Worm (Caenorhabditis elegans): Measurements from ENCODE around the gene cpb-2.

cpb-2 gene

DNA sequence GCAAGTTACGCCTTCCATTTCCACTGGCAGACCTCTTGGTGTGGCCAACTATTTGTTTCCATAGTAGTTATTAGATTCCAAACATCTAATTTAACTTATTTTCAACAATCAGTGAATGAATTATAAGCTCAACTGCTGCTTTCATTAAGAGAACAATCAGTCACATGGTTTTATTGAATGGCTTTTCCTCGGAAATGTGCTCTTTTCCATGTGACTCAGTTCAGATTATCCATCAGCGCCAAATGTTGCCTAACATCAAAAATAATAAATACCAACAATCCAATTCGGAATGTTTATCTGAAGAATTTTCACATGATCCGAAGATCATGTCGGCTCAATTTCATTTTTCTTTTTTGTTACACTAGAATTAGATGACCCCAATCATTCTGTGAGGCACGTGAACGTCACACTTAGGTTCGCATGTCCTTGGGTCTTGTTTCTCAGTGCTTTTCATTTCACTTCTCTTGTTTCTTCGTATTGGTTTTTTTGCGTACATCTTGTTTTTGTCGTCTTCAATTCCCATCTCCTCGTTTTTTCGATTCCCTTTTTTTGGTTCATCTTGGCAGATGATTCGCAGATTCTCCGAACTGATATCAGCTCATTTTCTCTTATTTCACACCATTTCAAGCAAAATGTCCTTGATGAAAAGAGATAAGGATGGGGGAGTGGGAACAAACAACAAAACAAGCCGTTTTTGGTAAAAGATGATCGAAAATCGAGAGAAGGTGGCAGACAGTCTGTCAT is 16.3 kb upstream of the cpb-2 start:
- TF ChIP-seq lsy-2 (tag; optimal IDR thresholded peaks at IDR 0.05): peak in 1 of 2 experiments; percentile 37
- peak; percentile 38 for TF ChIP-seq nhr-129 (tag; optimal IDR thresholded peaks at IDR 0.05)
- TF ChIP-seq nhr-77 (tag; optimal IDR thresholded peaks at IDR 0.05): no peak
- TF ChIP-seq nhr-10 (tag; optimal IDR thresholded peaks at IDR 0.05): no peak
- no peak for TF ChIP-seq ama-1 (optimal IDR thresholded peaks at IDR 0.05)
- TF ChIP-seq nhr-6 (tag; optimal IDR thresholded peaks at IDR 0.05): no peak
- TF ChIP-seq sem-4 (tag; optimal IDR thresholded peaks at IDR 0.05): no peak
- TF ChIP-seq elt-1 (tag; optimal IDR thresholded peaks at IDR 0.05): peak; percentile 69
- no peak for TF ChIP-seq nhr-11 (tag; optimal IDR thresholded peaks at IDR 0.05)
- TF ChIP-seq ZK546.5 (tag; optimal IDR thresholded peaks at IDR 0.05): no peak
- TF ChIP-seq fos-1 (tag; optimal IDR thresholded peaks at IDR 0.05): no peak
- TF ChIP-seq nhr-237 (tag; optimal IDR thresholded peaks at IDR 0.05): no peak
- TF ChIP-seq sma-3 (GFP tag; optimal IDR thresholded peaks at IDR 0.05): peak; percentile 37
- no peak for TF ChIP-seq skn-1 (tag; optimal IDR thresholded peaks at IDR 0.05)
- TF ChIP-seq nhr-25 (tag; optimal IDR thresholded peaks at IDR 0.05): peak; percentile 68
- TF ChIP-seq lin-39 (tag; optimal IDR thresholded peaks at IDR 0.05): no peak
- TF ChIP-seq lin-13 (GFP tag; optimal IDR thresholded peaks at IDR 0.05): no peak
- TF ChIP-seq egl-27 (tag; optimal IDR thresholded peaks at IDR 0.05): no peak
- peak; percentile 23 for TF ChIP-seq sma-9 (GFP tag; optimal IDR thresholded peaks at IDR 0.05)
- TF ChIP-seq sma-9 (tag; optimal IDR thresholded peaks at IDR 0.05): no peak
- no peak for TF ChIP-seq unc-55 (GFP tag; optimal IDR thresholded peaks at IDR 0.05)
- TF ChIP-seq ceh-16 (tag; optimal IDR thresholded peaks at IDR 0.05): peak; percentile 61
- peak; percentile 55 for TF ChIP-seq blmp-1 (tag; optimal IDR thresholded peaks at IDR 0.05; ENCODE audit: insufficient read depth)
- peak; percentile 66 for TF ChIP-seq nhr-23 (tag; optimal IDR thresholded peaks at IDR 0.05)
- no peak for TF ChIP-seq nhr-21 (tag; optimal IDR thresholded peaks at IDR 0.05)
- no peak for TF ChIP-seq peb-1 (tag; optimal IDR thresholded peaks at IDR 0.05)
- peak; percentile 36 for TF ChIP-seq C34F6.9 (tag; optimal IDR thresholded peaks at IDR 0.05)

DNA sequence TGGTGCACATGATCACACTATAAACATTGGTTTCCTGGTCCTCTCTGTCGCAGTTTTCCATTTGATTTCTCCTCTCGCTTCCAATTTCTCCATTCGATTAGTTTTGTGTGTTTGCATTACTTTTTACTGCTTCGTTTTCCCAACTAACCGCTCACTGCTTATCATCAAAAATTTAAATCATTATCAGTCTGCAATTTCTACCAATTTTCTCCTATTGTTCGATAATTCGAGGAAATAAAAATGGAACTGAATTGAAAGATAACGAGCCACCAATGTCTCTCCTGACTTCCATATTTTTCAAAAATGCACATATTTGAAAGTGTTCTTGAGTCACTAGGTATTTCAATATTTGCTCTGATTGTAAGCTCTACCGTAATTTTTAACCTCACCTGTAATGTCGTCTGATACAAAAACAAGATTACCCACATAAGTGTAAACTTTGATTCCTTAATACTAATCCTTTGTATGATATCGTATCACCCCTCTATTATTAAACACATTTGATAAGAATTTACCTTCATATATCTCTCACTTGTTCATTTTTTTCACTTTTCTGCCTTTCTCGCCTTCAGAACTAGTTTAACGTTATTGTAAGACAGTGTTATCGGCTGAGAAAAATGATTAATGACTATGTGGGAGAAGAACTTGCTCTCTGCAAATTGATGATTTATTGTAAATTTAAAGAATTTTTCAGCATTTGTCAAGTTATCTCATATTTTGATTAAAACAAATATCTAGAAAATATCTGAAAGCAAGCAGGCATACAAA is 14.4 kb upstream of the cpb-2 start:
- TF ChIP-seq ceh-16 (tag; optimal IDR thresholded peaks at IDR 0.05): no peak
- no peak for TF ChIP-seq nhr-77 (tag; optimal IDR thresholded peaks at IDR 0.05)
- TF ChIP-seq sma-9 (GFP tag; optimal IDR thresholded peaks at IDR 0.05): peak; percentile 31
- no peak for TF ChIP-seq sma-9 (tag; optimal IDR thresholded peaks at IDR 0.05)
- TF ChIP-seq nhr-25 (tag; optimal IDR thresholded peaks at IDR 0.05): peak; percentile 45
- TF ChIP-seq sma-3 (GFP tag; optimal IDR thresholded peaks at IDR 0.05): no peak
- TF ChIP-seq crh-2 (tag; optimal IDR thresholded peaks at IDR 0.05): no peak
- no peak for TF ChIP-seq dmd-4 (tag; optimal IDR thresholded peaks at IDR 0.05)
- no peak for TF ChIP-seq elt-1 (tag; optimal IDR thresholded peaks at IDR 0.05)
- no peak for TF ChIP-seq nhr-10 (tag; optimal IDR thresholded peaks at IDR 0.05)
- TF ChIP-seq aly-2 (tag; optimal IDR thresholded peaks at IDR 0.05): no peak
- TF ChIP-seq mdl-1 (tag; optimal IDR thresholded peaks at IDR 0.05): no peak
- peak; percentile 62 for TF ChIP-seq blmp-1 (tag; optimal IDR thresholded peaks at IDR 0.05; ENCODE audit: insufficient read depth)
- TF ChIP-seq fos-1 (tag; optimal IDR thresholded peaks at IDR 0.05): peak; percentile 82
- TF ChIP-seq lin-11 (tag; optimal IDR thresholded peaks at IDR 0.05): no peak
- TF ChIP-seq R02D3.7 (tag; optimal IDR thresholded peaks at IDR 0.05): no peak

DNA sequence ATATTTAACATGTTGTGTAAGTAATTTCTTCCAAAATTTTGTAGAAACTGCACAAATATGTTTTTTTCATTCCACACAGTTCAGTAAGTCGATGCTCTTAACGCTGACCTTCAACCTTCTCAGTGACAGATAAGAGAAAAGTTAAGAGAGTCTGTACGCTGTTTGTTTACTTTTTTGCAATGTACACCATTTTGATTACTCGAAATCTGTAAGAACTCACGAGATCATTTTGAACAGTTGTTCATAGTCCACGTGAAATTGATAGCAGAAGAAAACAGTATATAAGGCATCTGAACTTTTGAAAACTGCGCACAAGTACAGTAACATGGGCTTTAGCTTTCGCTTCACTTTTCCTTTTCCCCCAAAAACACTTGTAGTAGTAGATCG is 13.8 kb upstream of the cpb-2 start:
- TF ChIP-seq R02D3.7 (tag; optimal IDR thresholded peaks at IDR 0.05): no peak
- TF ChIP-seq C34F6.9 (tag; optimal IDR thresholded peaks at IDR 0.05): no peak
- no peak for TF ChIP-seq ama-1 (optimal IDR thresholded peaks at IDR 0.05)
- no peak for TF ChIP-seq mbf-1 (tag; optimal IDR thresholded peaks at IDR 0.05)
- no peak for TF ChIP-seq peb-1 (tag; optimal IDR thresholded peaks at IDR 0.05)
- TF ChIP-seq nhr-237 (tag; optimal IDR thresholded peaks at IDR 0.05): no peak
- no peak for TF ChIP-seq ceh-16 (tag; optimal IDR thresholded peaks at IDR 0.05)
- TF ChIP-seq unc-39 (tag; optimal IDR thresholded peaks at IDR 0.05): no peak
- no peak for TF ChIP-seq nhr-129 (tag; optimal IDR thresholded peaks at IDR 0.05)

DNA sequence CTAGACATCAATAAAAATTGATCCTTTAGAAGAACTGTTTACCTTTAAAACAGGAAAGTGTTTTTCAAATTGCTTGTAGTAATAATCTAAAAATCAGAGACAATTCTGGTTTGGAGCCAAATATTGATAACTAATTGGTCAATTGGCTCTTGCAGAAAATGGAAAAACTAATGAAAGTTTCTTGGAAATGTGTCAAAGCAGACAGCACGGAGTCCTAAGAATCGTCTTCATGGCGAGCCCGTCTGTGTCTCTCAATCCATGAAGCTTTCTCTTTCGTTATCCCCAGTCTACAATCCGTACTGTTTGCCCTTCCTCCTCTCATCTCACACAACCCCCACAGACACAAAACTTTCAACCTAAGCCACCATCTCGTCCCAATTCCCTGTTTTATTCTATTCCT is 13.1 kb upstream of the cpb-2 start, which contains the start of gene F40H3.1:
F40H3.1 (plus strand) TSS at position 301 of the 400 bp plus-strand sequence.
- TF ChIP-seq ZK546.5 (tag; optimal IDR thresholded peaks at IDR 0.05) (no peak), sma-9 (GFP tag; optimal IDR thresholded peaks at IDR 0.05) (no peak), sma-9 (tag; optimal IDR thresholded peaks at IDR 0.05) (no peak), elt-3 (tag; optimal IDR thresholded peaks at IDR 0.05) (no peak), Y55F3AM.14 (GFP tag; optimal IDR thresholded peaks at IDR 0.05) (no peak), blmp-1 (tag; optimal IDR thresholded peaks at IDR 0.05; ENCODE audit: insufficient read depth) (no peak), skn-1 (tag; optimal IDR thresholded peaks at IDR 0.05) (no peak)
